Worm (Caenorhabditis elegans) whole organism, late embryonic: ENCODE data around the gene acp-5.

Experiments
- C08G9.2 ChIP-seq: sonication (generic microtip); optimal IDR thresholded peaks from 2 replicates; lab custom pipeline; 2016; ENCODE audit warnings: mild to moderate bottlenecking, missing genetic modification characterization, moderate library complexity, missing compliant biosample characterization
- C38D4.7 ChIP-seq: fragments of 200-800 bp; sonication (Bioruptor generic); optimal IDR thresholded peaks from 2 replicates; lab custom pipeline; 2018; ENCODE audit warnings: mild to moderate bottlenecking, missing genetic modification characterization, moderate library complexity, missing compliant biosample characterization
- F13H6.1 ChIP-seq: sonication (generic microtip); optimal IDR thresholded peaks from 2 replicates; lab custom pipeline; 2016; ENCODE audit warnings: missing genetic modification characterization, missing compliant biosample characterization
- K02D7.2 ChIP-seq: sonication (generic microtip); optimal IDR thresholded peaks from 2 replicates; lab custom pipeline; 2017; ENCODE audit warnings: mild to moderate bottlenecking, missing genetic modification characterization, missing compliant biosample characterization
- T23F11.4 ChIP-seq: fragments of 200-800 bp; sonication (Bioruptor generic); optimal IDR thresholded peaks from 2 replicates; lab custom pipeline; 2018; ENCODE audit warnings: mild to moderate bottlenecking, missing genetic modification characterization, missing compliant biosample characterization
- Y22D7AL.16 ChIP-seq: sonication (generic microtip); optimal IDR thresholded peaks from 2 replicates; lab custom pipeline; 2016; ENCODE audit warnings: missing genetic modification characterization, missing compliant biosample characterization
- ama-1 ChIP-seq: fragments of 150-350 bp; optimal IDR thresholded peaks from 2 replicates; lab custom pipeline; 2014
- ceh-19 ChIP-seq: fragments of 200-800 bp; sonication (Bioruptor generic); optimal IDR thresholded peaks from 2 replicates; lab custom pipeline; 2018; ENCODE audit warnings: mild to moderate bottlenecking, missing genetic modification characterization, missing compliant biosample characterization
- ceh-22 ChIP-seq: sonication (generic microtip); optimal IDR thresholded peaks from 2 replicates; lab custom pipeline; 2017; ENCODE audit warnings: missing biosample characterization, missing genetic modification characterization
- ceh-24 ChIP-seq: sonication (generic microtip); optimal IDR thresholded peaks from 2 replicates; lab custom pipeline; 2016; ENCODE audit warnings: mild to moderate bottlenecking, missing genetic modification characterization, missing compliant biosample characterization
- ceh-31 ChIP-seq: sonication (generic microtip); optimal IDR thresholded peaks from 2 replicates; lab custom pipeline; 2016; ENCODE audit warnings: missing genetic modification characterization, missing compliant biosample characterization
- ceh-48 ChIP-seq: sonication (generic microtip); optimal IDR thresholded peaks from 2 replicates; lab custom pipeline; 2016; ENCODE audit warnings: missing genetic modification characterization, inconsistent platforms, missing compliant biosample characterization
- ceh-9 ChIP-seq: sonication (generic microtip); optimal IDR thresholded peaks from 2 replicates; lab custom pipeline; 2016; ENCODE audit warnings: mild to moderate bottlenecking, missing genetic modification characterization, inconsistent platforms, missing compliant biosample characterization
- che-1 ChIP-seq: sonication (generic microtip); optimal IDR thresholded peaks from 2 replicates; lab custom pipeline; 2016; ENCODE audit warnings: mild to moderate bottlenecking, missing genetic modification characterization, missing compliant biosample characterization
- dve-1 ChIP-seq: sonication (generic microtip); optimal IDR thresholded peaks from 2 replicates; lab custom pipeline; 2017; ENCODE audit warnings: antibody characterized with exemption, mild to moderate bottlenecking, missing genetic modification characterization, missing compliant biosample characterization
- elt-4 ChIP-seq: sonication (generic microtip); optimal IDR thresholded peaks from 2 replicates; lab custom pipeline; 2016; ENCODE audit warnings: missing genetic modification characterization, missing compliant biosample characterization
- ets-4 ChIP-seq: sonication (generic microtip); optimal IDR thresholded peaks from 2 replicates; lab custom pipeline; 2016; ENCODE audit warnings: missing genetic modification characterization, missing compliant biosample characterization
- eyg-1 ChIP-seq: sonication (generic microtip); optimal IDR thresholded peaks from 2 replicates; lab custom pipeline; 2016; ENCODE audit warnings: missing genotype, missing genetic modification characterization, missing compliant biosample characterization
- fkh-10 ChIP-seq: fragments of 150-350 bp; optimal IDR thresholded peaks from 2 replicates; lab custom pipeline; 2014; ENCODE audit warnings: missing biosample characterization, missing genetic modification reagents, missing genetic modification characterization
- gmeb-2 ChIP-seq: sonication (generic microtip); optimal IDR thresholded peaks from 2 replicates; lab custom pipeline; 2016; ENCODE audit warnings: missing genetic modification characterization, inconsistent platforms, missing compliant biosample characterization
- hlh-15 ChIP-seq: sonication (generic microtip); optimal IDR thresholded peaks from 2 replicates; lab custom pipeline; 2016; ENCODE audit warnings: missing genetic modification characterization, missing compliant biosample characterization
- hlh-30 ChIP-seq: sonication (generic microtip); optimal IDR thresholded peaks from 2 replicates; lab custom pipeline; 2017; ENCODE audit warnings: antibody characterized with exemption, missing genetic modification characterization, missing compliant biosample characterization; ENCODE audit not compliant: insufficient read depth
- hlh-6 ChIP-seq: sonication (generic microtip); optimal IDR thresholded peaks from 2 replicates; lab custom pipeline; 2016; ENCODE audit warnings: missing genotype, missing genetic modification characterization, missing compliant biosample characterization
- hlh-8 ChIP-seq: sonication (generic microtip); optimal IDR thresholded peaks from 2 replicates; lab custom pipeline; 2016; ENCODE audit warnings: missing genotype, missing genetic modification characterization, missing compliant biosample characterization
- lin-11 ChIP-seq: fragments of 200-800 bp; sonication (Bioruptor generic); optimal IDR thresholded peaks from 2 replicates; lab custom pipeline; 2018; ENCODE audit warnings: mild to moderate bottlenecking, missing genetic modification characterization, missing compliant biosample characterization
- madf-2 ChIP-seq: sonication (generic microtip); optimal IDR thresholded peaks from 2 replicates; lab custom pipeline; 2017; ENCODE audit warnings: missing genetic modification characterization, missing compliant biosample characterization
- mec-3 ChIP-seq: sonication (generic microtip); optimal IDR thresholded peaks from 2 replicates; lab custom pipeline; 2016; ENCODE audit warnings: borderline replicate concordance, missing genetic modification characterization, missing compliant biosample characterization
- nfya-1 ChIP-seq: sonication (generic microtip); optimal IDR thresholded peaks from 2 replicates; lab custom pipeline; 2017; ENCODE audit warnings: missing genetic modification characterization, mild to moderate bottlenecking, missing compliant biosample characterization, antibody characterized with exemption, moderate library complexity
- nhr-11 ChIP-seq: fragments of 150-350 bp; optimal IDR thresholded peaks from 2 replicates; lab custom pipeline; 2014; ENCODE audit warnings: missing biosample characterization, missing genetic modification characterization
- odd-2 ChIP-seq: sonication (generic microtip); optimal IDR thresholded peaks from 2 replicates; lab custom pipeline; 2017; ENCODE audit warnings: antibody characterized with exemption, mild to moderate bottlenecking, missing genetic modification characterization, missing compliant biosample characterization
- pag-3 ChIP-seq: sonication (generic microtip); optimal IDR thresholded peaks from 2 replicates; lab custom pipeline; 2016; ENCODE audit warnings: missing compliant biosample characterization, missing genetic modification characterization, borderline replicate concordance
- pat-9 ChIP-seq: fragments of 200-800 bp; sonication (Bioruptor generic); optimal IDR thresholded peaks from 2 replicates; lab custom pipeline; 2018; ENCODE audit warnings: mild to moderate bottlenecking, missing genetic modification characterization, moderate library complexity, missing compliant biosample characterization
- pax-1 ChIP-seq: fragments of 150-350 bp; optimal IDR thresholded peaks from 2 replicates; lab custom pipeline; 2014; ENCODE audit warnings: missing biosample characterization, missing genetic modification characterization
- pha-2 ChIP-seq: sonication (generic microtip); optimal IDR thresholded peaks from 2 replicates; lab custom pipeline; 2017; ENCODE audit warnings: mild to moderate bottlenecking, missing genetic modification characterization, missing compliant biosample characterization
- pha-4 ChIP-seq: fragments of 150-350 bp; optimal IDR thresholded peaks from 2 replicates; lab custom pipeline; 2018; ENCODE audit warnings: missing biosample characterization, missing genetic modification reagents, missing genetic modification characterization
- pqm-1 ChIP-seq: sonication (generic microtip); optimal IDR thresholded peaks from 2 replicates; lab custom pipeline; 2016; ENCODE audit warnings: missing genetic modification characterization, missing compliant biosample characterization
- pros-1 ChIP-seq: fragments of 150-350 bp; optimal IDR thresholded peaks from 2 replicates; lab custom pipeline; 2014; ENCODE audit warnings: missing biosample characterization, missing genetic modification reagents, missing genetic modification characterization
- ref-2 ChIP-seq: sonication (generic microtip); optimal IDR thresholded peaks from 2 replicates; lab custom pipeline; 2016; ENCODE audit warnings: missing genetic modification characterization, missing compliant biosample characterization
- rnt-1 ChIP-seq: sonication (generic microtip); optimal IDR thresholded peaks from 2 replicates; lab custom pipeline; 2016; ENCODE audit warnings: missing genetic modification characterization, missing compliant biosample characterization
- sdc-2 ChIP-seq: sonication (generic microtip); optimal IDR thresholded peaks from 2 replicates; lab custom pipeline; 2016; ENCODE audit warnings: missing genotype, missing genetic modification characterization, missing compliant biosample characterization
- sox-2 ChIP-seq: fragments of 200-800 bp; sonication (Bioruptor generic); IDR thresholded peaks from 2 replicates; pipeline ENCODE4 v1.3.6; 2022; ENCODE audit warnings: missing genetic modification reagents, missing genetic modification characterization, missing compliant biosample characterization
- tbx-7 ChIP-seq: sonication (generic microtip); optimal IDR thresholded peaks from 2 replicates; lab custom pipeline; 2016; ENCODE audit warnings: missing genotype, missing genetic modification characterization, missing compliant biosample characterization
- ttx-3 ChIP-seq: sonication (generic microtip); optimal IDR thresholded peaks from 2 replicates; lab custom pipeline; 2016; ENCODE audit warnings: missing genetic modification reagents, missing genetic modification characterization, missing compliant biosample characterization
- unc-3 ChIP-seq, 2 experiments: fragments of 200-800 bp in 1 of 2; sonication (Bioruptor generic) in 1 of 2; sonication (generic microtip) in 1 of 2; conservative IDR thresholded peaks in 1 of 2; optimal IDR thresholded peaks in 1 of 2; 2 replicates each; pipeline versions ENCODE4 v1.3.6 to Lab custom; 2016 to 2022; ENCODE audit warnings: missing compliant biosample characterization in 2 of 2, missing genetic modification characterization in 2 of 2, missing genetic modification reagents in 1 of 2
- unc-42 ChIP-seq: sonication (generic microtip); optimal IDR thresholded peaks from 2 replicates; lab custom pipeline; 2016; ENCODE audit warnings: missing genotype, missing genetic modification characterization, missing compliant biosample characterization
- unc-55 ChIP-seq: sonication (generic microtip); optimal IDR thresholded peaks from 2 replicates; lab custom pipeline; 2017; ENCODE audit warnings: missing biosample characterization, missing genetic modification reagents, missing genetic modification characterization
- unc-86 ChIP-seq: sonication (generic microtip); optimal IDR thresholded peaks from 2 replicates; lab custom pipeline; 2016; ENCODE audit warnings: missing genetic modification characterization, missing compliant biosample characterization
- ztf-16 ChIP-seq: sonication (generic microtip); optimal IDR thresholded peaks from 2 replicates; lab custom pipeline; 2017; ENCODE audit warnings: missing genetic modification characterization, missing compliant biosample characterization

The acp-5 gene

DNA sequence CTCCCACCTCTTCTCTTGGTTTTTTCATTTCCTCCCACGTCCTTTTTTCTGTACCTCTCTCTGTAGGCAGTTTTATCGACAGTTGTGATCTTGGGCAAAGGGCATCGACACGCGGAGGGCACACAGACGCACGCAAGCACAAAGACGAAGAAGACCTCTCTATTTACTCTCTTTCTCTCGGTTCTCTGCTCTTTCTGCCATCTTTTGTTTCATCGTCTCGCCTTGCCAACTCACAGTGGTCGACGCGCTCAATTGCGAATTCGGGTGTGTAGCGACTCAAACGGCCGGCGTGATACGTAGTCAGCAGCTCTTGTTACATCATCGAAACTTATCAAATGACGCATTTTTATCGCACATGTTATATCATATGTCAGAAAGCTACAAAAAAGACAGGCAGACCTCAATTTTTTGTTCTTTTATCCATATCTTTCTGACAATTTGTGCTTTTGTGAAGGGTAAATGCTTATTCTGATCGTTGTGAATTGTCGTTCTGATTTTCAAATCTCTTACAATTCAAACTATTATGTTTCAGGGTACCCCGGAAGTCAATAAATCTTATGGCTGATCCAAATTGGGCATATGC, 11.9 kb downstream of the acp-5 start, which contains the start of gene puf-9 (continued):
- peak; percentile 46 for TF ChIP-seq pha-2 (tag; lab: Kevin White, UChicago)
- TF ChIP-seq madf-2 (tag; lab: Kevin White, UChicago) = peak; percentile 62
- TF ChIP-seq hlh-6 (tag; lab: Kevin White, UChicago) = no peak
- TF ChIP-seq ref-2 (tag; lab: Kevin White, UChicago) = peak; percentile 94
- no peak for TF ChIP-seq T23F11.4 (GFP tag; lab: Kevin White, UChicago)
- TF ChIP-seq C08G9.2 = peak; percentile 55
- no peak for TF ChIP-seq ceh-24
- TF ChIP-seq ztf-16 (tag; lab: Kevin White, UChicago) = no peak
- peak; percentile 9 for TF ChIP-seq hlh-8 (tag; lab: Kevin White, UChicago)
- TF ChIP-seq hlh-15 (tag; lab: Kevin White, UChicago) = no peak
- no peak for TF ChIP-seq mec-3 (tag; lab: Kevin White, UChicago)
- TF ChIP-seq ama-1 (lab: Kevin White, UChicago) = no peak
- TF ChIP-seq ttx-3 (tag; lab: Kevin White, UChicago) = no peak
- no peak for TF ChIP-seq lin-11 (tag; lab: Kevin White, UChicago)
- TF ChIP-seq ceh-19 (GFP tag; lab: Kevin White, UChicago) = peak; percentile 71
- peak; percentile 78 for TF ChIP-seq pax-1 (tag; lab: Kevin White, UChicago)
- peak; percentile 71 for TF ChIP-seq pqm-1 (tag; lab: Kevin White, UChicago)
- TF ChIP-seq, all 69 proteins: peak for 43

DNA sequence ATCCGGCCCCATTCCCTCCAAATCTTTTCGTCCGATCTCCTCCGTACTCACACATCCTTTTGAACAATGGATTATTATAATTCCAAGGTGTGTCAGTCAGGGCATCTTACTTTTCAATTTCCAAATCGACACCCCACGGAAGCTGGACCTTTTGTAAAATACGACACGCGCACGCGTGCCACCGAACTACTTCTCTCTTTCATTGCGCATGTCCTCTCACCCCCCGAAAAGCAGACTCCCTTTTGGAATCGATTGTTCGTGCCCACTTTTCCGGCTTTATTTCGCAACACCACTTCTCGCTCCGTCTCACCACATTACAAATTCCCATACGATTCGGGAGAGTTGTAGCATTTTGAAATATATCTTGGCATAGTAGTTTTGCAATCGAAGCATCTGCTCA, 18.0 kb downstream of the acp-5 start:
- TF ChIP-seq rnt-1 (no peak), unc-86 (tag; lab: Kevin White, UChicago) (no peak), unc-42 (tag; lab: Kevin White, UChicago) (peak; percentile 7), unc-55 (peak; percentile 0), ceh-19 (GFP tag; lab: Kevin White, UChicago) (no peak), dve-1 (tag; lab: Kevin White, UChicago) (no peak), odd-2 (tag; lab: Kevin White, UChicago) (no peak), unc-3 (GFP tag; conservative IDR thresholded peaks at IDR 0.05; lab: Robert Waterston, UW) (no peak), unc-3 (tag; optimal IDR thresholded peaks at IDR 0.05; lab: Kevin White, UChicago) (no peak), hlh-15 (tag; lab: Kevin White, UChicago) (no peak), nhr-11 (tag; lab: Kevin White, UChicago) (no peak), Y22D7AL.16 (no peak), K02D7.2 (tag; lab: Kevin White, UChicago) (no peak), T23F11.4 (GFP tag; lab: Kevin White, UChicago) (no peak), nfya-1 (no peak), ceh-31 (tag; lab: Kevin White, UChicago) (peak; percentile 64), F13H6.1 (tag; lab: Kevin White, UChicago) (no peak), gmeb-2 (tag; lab: Kevin White, UChicago) (no peak), tbx-7 (no peak), pros-1 (tag; lab: Kevin White, UChicago) (no peak), ceh-22 (tag; lab: Kevin White, UChicago) (no peak), hlh-30 (tag; lab: Kevin White, UChicago) (no peak), fkh-10 (GFP tag; lab: Kevin White, UChicago) (no peak), ref-2 (tag; lab: Kevin White, UChicago) (no peak), lin-11 (tag; lab: Kevin White, UChicago) (no peak), ceh-24 (no peak), pat-9 (tag; lab: Kevin White, UChicago) (no peak), elt-4 (tag; lab: Kevin White, UChicago) (no peak), sdc-2 (tag; lab: Kevin White, UChicago) (no peak), C08G9.2 (no peak), che-1 (no peak), C38D4.7 (GFP tag; lab: Kevin White, UChicago) (no peak), pha-4 (no peak), eyg-1 (tag; lab: Kevin White, UChicago) (no peak), ama-1 (lab: Kevin White, UChicago) (no peak), hlh-6 (tag; lab: Kevin White, UChicago) (no peak), pax-1 (tag; lab: Kevin White, UChicago) (no peak), ceh-9 (tag; lab: Kevin White, UChicago) (no peak), ets-4 (tag; lab: Kevin White, UChicago) (no peak), pag-3 (tag; lab: Kevin White, UChicago) (no peak), sox-2 (GFP tag; lab: Robert Waterston, UW) (peak; percentile 21; the same call in 1 of the 2 replicates), ttx-3 (tag; lab: Kevin White, UChicago) (no peak), ceh-48 (tag; lab: Kevin White, UChicago) (peak; percentile 32)
